Fruit fly (Drosophila melanogaster) Kc167 (cell line): ENCODE data around the gene CG7329.

Source experiments
- Myc ChIP-seq: fragments of >200 bp; optimal IDR thresholded peaks from 2 replicates; lab custom pipeline; 2017; ENCODE audit warnings: missing external identifiers
- Sin3A ChIP-seq: fragments of >200 bp; optimal IDR thresholded peaks from 2 replicates; lab custom pipeline; 2018; ENCODE audit warnings: missing external identifiers
- h ChIP-seq: fragments of >200 bp; optimal IDR thresholded peaks from 3 replicates; lab custom pipeline; 2018; ENCODE audit warnings: missing external identifiers
- insv ChIP-seq: fragments of >200 bp; optimal IDR thresholded peaks from 3 replicates; lab custom pipeline; 2018; ENCODE audit warnings: missing external identifiers
- psq ChIP-seq: fragments of >200 bp; optimal IDR thresholded peaks from 2 replicates; lab custom pipeline; 2017; ENCODE audit warnings: missing external identifiers
- ttk ChIP-seq: sonication (Bioruptor generic); optimal IDR thresholded peaks from 2 replicates; lab custom pipeline; 2017; ENCODE audit warnings: missing external identifiers

The CG7329 gene

dm6 chr2L:10672989-10673388 lies 34.7 kb upstream of the CG7329 start:
- TF ChIP-seq psq, result no peak
- TF ChIP-seq Sin3A (lab: Kevin White, UChicago), result no peak
- no peak for TF ChIP-seq Myc (lab: Kevin White, UChicago)
- TF ChIP-seq h (lab: Kevin White, UChicago), result no peak
- no peak for TF ChIP-seq insv (lab: Kevin White, UChicago)

dm6 chr2L:10671530-10671929 lies 33.3 kb upstream of the CG7329 start:
- TF ChIP-seq psq, result no peak
- TF ChIP-seq insv (lab: Kevin White, UChicago), result no peak
- TF ChIP-seq Sin3A (lab: Kevin White, UChicago), result no peak
- no peak for TF ChIP-seq Myc (lab: Kevin White, UChicago)
- TF ChIP-seq ttk, result no peak
- TF ChIP-seq h (lab: Kevin White, UChicago), result no peak

DNA sequence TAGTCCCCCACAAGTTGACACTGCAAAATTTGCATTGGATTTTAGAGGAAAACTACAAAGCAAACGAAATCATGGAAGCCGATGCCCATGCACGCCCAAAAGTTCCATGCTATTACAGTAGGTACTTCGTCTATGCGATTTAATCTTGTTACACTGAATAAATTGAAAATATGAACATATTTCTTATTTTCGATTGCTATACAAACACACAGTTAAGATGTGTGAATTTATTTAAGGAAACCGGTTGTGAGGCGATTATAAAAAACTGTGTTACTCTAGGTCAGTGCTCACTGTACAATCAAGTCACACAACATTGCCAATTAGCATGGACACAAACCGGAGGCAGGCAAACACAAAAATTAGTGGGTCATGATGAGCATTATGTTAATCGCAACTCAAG lies 27.3 kb upstream of the CG7329 start:
- no peak for TF ChIP-seq insv (lab: Kevin White, UChicago)
- no peak for TF ChIP-seq h (lab: Kevin White, UChicago)
- TF ChIP-seq Sin3A (lab: Kevin White, UChicago), result no peak

dm6 chr2L:10661490-10662240 lies 23.4 kb upstream of the CG7329 start, which contains the start of gene CG31871:
TSS of gene CG31871 (plus strand) at chr2L:10662081.
- no peak for TF ChIP-seq Myc (lab: Kevin White, UChicago)
- no peak for TF ChIP-seq psq
- TF ChIP-seq h (lab: Kevin White, UChicago), result no peak
- no peak for TF ChIP-seq Sin3A (lab: Kevin White, UChicago)
- no peak for TF ChIP-seq insv (lab: Kevin White, UChicago)
- no peak for TF ChIP-seq ttk

DNA sequence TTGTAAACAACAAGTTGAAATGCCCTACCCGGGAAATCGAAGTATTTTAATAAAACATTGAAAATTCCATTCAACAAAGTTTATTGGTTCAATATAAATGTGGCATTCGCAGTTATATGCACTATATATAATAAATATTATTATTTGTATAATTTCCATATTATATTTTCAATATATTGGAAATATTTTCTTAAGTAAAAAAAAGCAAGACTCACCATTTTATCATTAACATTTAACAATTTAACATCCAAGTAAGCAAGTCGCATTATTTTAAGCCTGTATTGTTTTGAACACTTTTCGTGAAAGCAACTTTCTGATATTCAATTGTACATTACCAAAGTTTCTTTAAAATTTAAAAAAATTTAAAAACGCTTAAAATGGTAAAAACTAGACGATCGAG lies 19.7 kb upstream of the CG7329 start, which contains the start of gene CG45690:
Gene CG45690 (plus strand): TSS at position 301 of the 400 bp plus-strand sequence.
- no peak for TF ChIP-seq ttk
- no peak for TF ChIP-seq Sin3A (lab: Kevin White, UChicago)
- no peak for TF ChIP-seq Myc (lab: Kevin White, UChicago)
- TF ChIP-seq h (lab: Kevin White, UChicago), result no peak
- no peak for TF ChIP-seq psq
- no peak for TF ChIP-seq insv (lab: Kevin White, UChicago)

DNA sequence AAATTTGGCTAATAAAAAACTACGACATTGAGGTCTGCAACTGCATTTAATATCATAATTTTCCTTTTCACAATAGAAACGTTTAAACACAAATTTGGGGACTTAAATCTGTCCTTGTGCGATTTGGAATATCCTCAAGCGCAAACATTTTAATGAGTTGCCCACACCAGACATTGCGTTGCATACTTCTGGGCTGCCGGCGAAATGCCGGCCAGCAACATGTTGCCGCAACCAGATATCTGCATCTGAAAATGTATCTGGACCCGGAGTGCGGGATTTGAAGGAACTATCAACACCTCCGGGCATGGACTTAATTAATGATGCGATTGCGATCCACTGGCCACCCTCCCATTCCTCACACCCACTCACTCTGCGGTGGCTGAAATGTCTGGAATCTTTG lies 16.2 kb upstream of the CG7329 start:
- TF ChIP-seq h (lab: Kevin White, UChicago), result no peak
- TF ChIP-seq psq, result no peak
- no peak for TF ChIP-seq insv (lab: Kevin White, UChicago)
- TF ChIP-seq ttk, result no peak
- TF ChIP-seq Sin3A (lab: Kevin White, UChicago), result no peak
- TF ChIP-seq Myc (lab: Kevin White, UChicago), result no peak

DNA sequence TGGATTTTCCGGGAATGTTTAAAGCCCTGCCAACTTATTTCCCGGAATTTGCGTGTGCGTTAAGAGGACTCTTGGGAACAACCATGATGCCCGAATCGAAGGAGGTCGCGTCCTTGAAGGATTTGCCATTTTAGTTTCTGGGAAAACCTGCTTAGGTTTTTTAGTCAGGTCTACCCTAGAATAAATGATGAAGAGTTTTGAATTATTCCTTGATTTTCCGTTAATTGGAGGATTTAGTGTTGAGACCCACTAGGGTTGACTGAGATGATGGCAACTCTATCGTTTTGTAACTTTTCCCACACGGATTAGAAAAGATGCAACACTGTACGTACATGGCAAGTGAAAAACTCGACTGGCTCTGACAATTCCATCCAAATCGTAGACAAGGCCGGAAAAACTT lies 13.0 kb upstream of the CG7329 start, which contains the start of gene dbf:
Gene dbf (plus strand): TSS at position 301 of the 400 bp plus-strand sequence.
- no peak for TF ChIP-seq Myc (lab: Kevin White, UChicago)
- TF ChIP-seq h (lab: Kevin White, UChicago), result no peak
- TF ChIP-seq Sin3A (lab: Kevin White, UChicago), result no peak
- TF ChIP-seq psq, result no peak
- no peak for TF ChIP-seq insv (lab: Kevin White, UChicago)
- TF ChIP-seq ttk, result no peak

dm6 chr2L:10647720-10648349 lies 9.6 kb upstream of the CG7329 start:
- no peak for TF ChIP-seq h (lab: Kevin White, UChicago)
- no peak for TF ChIP-seq Myc (lab: Kevin White, UChicago)
- no peak for TF ChIP-seq psq
- TF ChIP-seq ttk, result no peak
- TF ChIP-seq Sin3A (lab: Kevin White, UChicago), result no peak
- no peak for TF ChIP-seq insv (lab: Kevin White, UChicago)

- TF ChIP-seq ttk, result no peak
- TF ChIP-seq Sin3A (lab: Kevin White, UChicago), result no peak
- TF ChIP-seq psq, result no peak
- TF ChIP-seq Myc (lab: Kevin White, UChicago), result no peak
Measured at dm6 chr2L:10646726-10647125, 8.5 kb upstream of the CG7329 start.

- no peak for TF ChIP-seq Myc (lab: Kevin White, UChicago)
- no peak for TF ChIP-seq insv (lab: Kevin White, UChicago)
- no peak for TF ChIP-seq Sin3A (lab: Kevin White, UChicago)
Measured at dm6 chr2L:10646115-10646514, 7.8 kb upstream of the CG7329 start, which contains the start of gene CG17097. TSS of gene CG17097 (plus strand) at chr2L:10646415.

dm6 chr2L:10643671-10644070 lies 5.4 kb upstream of the CG7329 start, which contains the start of gene CG18284:
TSS of gene CG18284 (plus strand) at chr2L:10643971.
- no peak for TF ChIP-seq psq
- TF ChIP-seq Myc (lab: Kevin White, UChicago), result no peak
- no peak for TF ChIP-seq insv (lab: Kevin White, UChicago)
- TF ChIP-seq Sin3A (lab: Kevin White, UChicago), result no peak
- TF ChIP-seq h (lab: Kevin White, UChicago), result no peak
- no peak for TF ChIP-seq ttk

DNA sequence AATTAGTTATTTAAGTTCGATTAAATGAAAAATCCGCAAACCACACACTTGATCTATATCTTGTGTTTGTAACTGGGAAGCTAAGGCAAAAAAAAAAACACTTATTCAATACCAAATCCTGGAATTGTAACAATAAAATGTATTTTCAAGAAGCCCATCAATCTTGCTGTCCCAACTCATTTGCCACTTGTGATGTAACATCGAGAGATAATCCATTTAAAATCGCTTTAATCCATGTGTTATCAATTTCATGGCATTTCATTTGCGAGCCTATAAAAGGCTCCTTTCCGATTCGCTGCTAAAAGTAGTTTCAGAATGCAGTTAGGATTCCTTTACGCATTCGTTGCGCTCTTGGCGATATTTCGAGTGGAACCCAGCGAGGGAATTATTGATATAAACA lies 1.4 kb upstream of the CG7329 start, which contains the start of gene CG31872:
Gene CG31872 (plus strand): TSS at position 301 of the 400 bp plus-strand sequence.
- TF ChIP-seq Myc (lab: Kevin White, UChicago), result no peak
- TF ChIP-seq Sin3A (lab: Kevin White, UChicago), result no peak
- TF ChIP-seq h (lab: Kevin White, UChicago), result no peak
- TF ChIP-seq psq, result no peak
- TF ChIP-seq insv (lab: Kevin White, UChicago), result no peak
- TF ChIP-seq ttk, result no peak
